Fruit fly (Drosophila melanogaster): ENCODE measurements around the gene CG33116.

Gene CG33116

dm6 chr2L:19492934-19493686 lies 40.2 kb upstream of the CG33116 start, which contains the start of the genes swm and Ctu2 (continued):
- TF ChIP-seq CG13775 (GFP tag; optimal IDR thresholded peaks at IDR 0.05) (peak; percentile 55), Sry-δ (GFP tag; optimal IDR thresholded peaks at IDR 0.05) (peak; percentile 64), oc (tag; optimal IDR thresholded peaks at IDR 0.05) (peak; percentile 37), CG9817 (tag; optimal IDR thresholded peaks at IDR 0.05) (peak; percentile 79), CG30020 (tag; optimal IDR thresholded peaks at IDR 0.05) (peak; percentile 83), Poxn (GFP tag; IDR thresholded peaks at IDR 0.05) (no peak), croc (GFP tag; conservative IDR thresholded peaks at IDR 0.05) (peak; percentile 29; the same call in 1 of the 3 replicates), CG31224 (GFP tag; IDR thresholded peaks at IDR 0.05) (peak; percentile 36; the same call in 1 of the 2 replicates), crc (GFP tag; optimal IDR thresholded peaks at IDR 0.05) (no peak), CG15514 (GFP tag; optimal IDR thresholded peaks at IDR 0.05) (peak; percentile 44), Oaz (GFP tag; IDR thresholded peaks at IDR 0.05) (peak; percentile 52; the same call in 1 of the 2 replicates), Dek (tag; optimal IDR thresholded peaks at IDR 0.05) (peak; percentile 68), fru (optimal IDR thresholded peaks at IDR 0.05) (no peak), cwo (GFP tag; optimal IDR thresholded peaks at IDR 0.05) (peak; percentile 43), CG11695 (GFP tag; IDR thresholded peaks at IDR 0.05) (peak; percentile 64; the same call in 2 of the 3 replicates), cato (GFP tag; optimal IDR thresholded peaks at IDR 0.05; ENCODE audit: borderline replicate concordance) (no peak), C15 (GFP tag; IDR thresholded peaks at IDR 0.05) (0 out of 3 replicates have a peak, but pooled peaks have one; percentile 7), gsb-n (tag; optimal IDR thresholded peaks at IDR 0.05) (no peak), Trl (optimal IDR thresholded peaks at IDR 0.05) (no peak), Trl (GFP tag; optimal IDR thresholded peaks at IDR 0.05) (no peak), CG4404 (GFP tag; IDR thresholded peaks at IDR 0.05) (peak; percentile 56), CG12769 (tag; optimal IDR thresholded peaks at IDR 0.05) (no peak), Antp (GFP tag; optimal IDR thresholded peaks at IDR 0.05) (no peak), odd (GFP tag; optimal IDR thresholded peaks at IDR 0.05) (no peak), sens (GFP tag) (peak; percentile 66), Ravus (GFP tag; IDR thresholded peaks at IDR 0.05) (no peak), CG33213 (GFP tag; optimal IDR thresholded peaks at IDR 0.05) (no peak), CG2129 (GFP tag; IDR thresholded peaks at IDR 0.05; ENCODE audit: partially characterized antibody) (peak; percentile 19; the same call in 1 of the 2 replicates), CG4854 (GFP tag; optimal IDR thresholded peaks at IDR 0.05) (no peak), vvl (GFP tag; IDR thresholded peaks at IDR 0.05) (peak; percentile 54), CG7556 (GFP tag; optimal IDR thresholded peaks at IDR 0.05) (peak; percentile 57), lbe (GFP tag; optimal IDR thresholded peaks at IDR 0.05) (peak; percentile 27), Deaf1 (tag; optimal IDR thresholded peaks at IDR 0.05) (no peak), CG34376 (GFP tag; optimal IDR thresholded peaks at IDR 0.05) (peak; percentile 19), luna (GFP tag; optimal IDR thresholded peaks at IDR 0.05) (no peak), ssp (GFP tag; IDR thresholded peaks at IDR 0.05) (0 out of 2 replicates have a peak, but pooled peaks have one; percentile 12), CG31365 (tag; optimal IDR thresholded peaks at IDR 0.05) (no peak), CG2678 (tag; optimal IDR thresholded peaks at IDR 0.05) (no peak), hkb (optimal IDR thresholded peaks at IDR 0.05) (no peak), hkb (GFP tag; IDR thresholded peaks at IDR 0.05) (peak; percentile 55; the same call in 1 of the 2 replicates), CG6813 (GFP tag; optimal IDR thresholded peaks at IDR 0.05) (no peak), CG8281 (tag; optimal IDR thresholded peaks at IDR 0.05) (peak; percentile 84), jumu (GFP tag; optimal IDR thresholded peaks at IDR 0.05) (no peak), NfI (GFP tag; optimal IDR thresholded peaks at IDR 0.05) (peak; percentile 64), CG2120 (GFP tag; optimal IDR thresholded peaks at IDR 0.05) (peak; percentile 47), CG16813 (GFP tag; IDR thresholded peaks at IDR 0.05; ENCODE audit: partially characterized antibody) (peak; percentile 78), CG31388 (GFP tag; optimal IDR thresholded peaks at IDR 0.05) (no peak), E2f1 (GFP tag; IDR thresholded peaks at IDR 0.05) (peak; percentile 46), CG9727 (GFP tag; optimal IDR thresholded peaks at IDR 0.05) (peak; percentile 71), Abd-B (GFP tag; optimal IDR thresholded peaks at IDR 0.05) (peak; percentile 67)
